Fruit fly (Drosophila melanogaster): ENCODE measurements around the gene Rab7.

dm6 chr3R:24001150-24001549, 8.3 kb downstream of the Rab7 start:
- TF ChIP-seq usp (GFP tag; optimal IDR thresholded peaks at IDR 0.05), result no peak
- no peak for TF ChIP-seq CG8478 (optimal IDR thresholded peaks at IDR 0.05)
